Worm (Caenorhabditis elegans) whole organism, L1 larva: ENCODE data around the gene E01G4.6.

Experiments used
- C04F5.9 ChIP-seq: sonication (generic microtip); optimal IDR thresholded peaks from 2 replicates; lab custom pipeline; 2016; ENCODE audit warnings: missing genetic modification characterization, missing compliant biosample characterization
- Y116A8C.19 ChIP-seq: sonication (generic microtip); optimal IDR thresholded peaks from 2 replicates; lab custom pipeline; 2016; ENCODE audit warnings: missing compliant biosample characterization, missing genetic modification characterization, borderline replicate concordance
- aha-1 ChIP-seq: fragments of 150-350 bp; optimal IDR thresholded peaks from 2 replicates; lab custom pipeline; 2014; ENCODE audit warnings: missing biosample characterization, missing genetic modification characterization
- aly-2 ChIP-seq: fragments of 150-350 bp; optimal IDR thresholded peaks from 2 replicates; lab custom pipeline; 2014; ENCODE audit warnings: missing biosample characterization, missing genetic modification characterization
- ama-1 ChIP-seq: fragments of 150-350 bp; optimal IDR thresholded peaks from 2 replicates; lab custom pipeline; 2014
- blmp-1 ChIP-seq: fragments of 150-350 bp; optimal IDR thresholded peaks from 2 replicates; lab custom pipeline; 2014; ENCODE audit warnings: missing biosample characterization, missing genetic modification characterization
- ceh-63 ChIP-seq: fragments of 200-800 bp; sonication (Bioruptor generic); optimal IDR thresholded peaks from 2 replicates; lab custom pipeline; 2018; ENCODE audit warnings: mild to moderate bottlenecking, missing genetic modification characterization, missing compliant biosample characterization
- ceh-8 ChIP-seq: fragments of 200-800 bp; sonication (Bioruptor generic); optimal IDR thresholded peaks from 2 replicates; lab custom pipeline; 2018; ENCODE audit warnings: mild to moderate bottlenecking, missing genetic modification characterization, moderate library complexity, missing compliant biosample characterization
- ceh-90 ChIP-seq: sonication (generic microtip); optimal IDR thresholded peaks from 2 replicates; lab custom pipeline; 2016; ENCODE audit warnings: missing genetic modification characterization, missing compliant biosample characterization
- ces-1 ChIP-seq: fragments of 150-350 bp; optimal IDR thresholded peaks from 2 replicates; lab custom pipeline; 2014; ENCODE audit warnings: missing biosample characterization, missing genetic modification reagents, missing genetic modification characterization
- dpl-1 ChIP-seq, 3 experiments: fragments of 150-350 bp in 2 of 3; sonication (generic microtip) in 1 of 3; optimal IDR thresholded peaks; 2 replicates each; lab custom pipeline; 2014 to 2017; ENCODE audit warnings: missing biosample characterization in 3 of 3, missing genetic modification characterization in 3 of 3, missing genetic modification reagents in 3 of 3
- efl-1 ChIP-seq, 4 experiments: fragments of 150-350 bp; optimal IDR thresholded peaks in 3 of 4; peaks in 1 of 4; 1 replicate in 1 of 4; 2 replicates in 3 of 4; lab custom pipeline; 2014; ENCODE audit warnings: missing biosample characterization in 2 of 4, missing genetic modification characterization in 2 of 4, missing genetic modification reagents in 2 of 4
- efl-3 ChIP-seq: fragments of 200-800 bp; sonication (Bioruptor generic); optimal IDR thresholded peaks from 2 replicates; lab custom pipeline; 2018; ENCODE audit warnings: mild to moderate bottlenecking, missing genetic modification characterization, missing compliant biosample characterization
- egl-13 ChIP-seq: sonication (generic microtip); optimal IDR thresholded peaks from 2 replicates; lab custom pipeline; 2016; ENCODE audit warnings: missing genotype, missing genetic modification reagents, missing genetic modification characterization, missing compliant biosample characterization
- egl-27 ChIP-seq, 2 experiments: fragments of 150-350 bp in 1 of 2; sonication (generic microtip); optimal IDR thresholded peaks; 3 replicates each; lab custom pipeline; 2017 to 2018; ENCODE audit warnings: missing biosample characterization in 2 of 2, missing genetic modification characterization in 2 of 2, missing genetic modification reagents in 2 of 2
- elt-2 ChIP-seq: sonication (generic microtip); optimal IDR thresholded peaks from 2 replicates; lab custom pipeline; 2016; ENCODE audit warnings: missing genetic modification characterization, mild to moderate bottlenecking, inconsistent platforms, missing compliant biosample characterization, missing genetic modification reagents
- elt-3 ChIP-seq, 6 experiments: fragments of 150-350 bp in 1 of 6; sonication (generic microtip); optimal IDR thresholded peaks; 2 replicates each; lab custom pipeline; 2017 to 2018; ENCODE audit warnings: missing biosample characterization in 6 of 6, missing genetic modification characterization in 6 of 6, inconsistent platforms in 1 of 6
- ets-5 ChIP-seq: fragments of 200-800 bp; sonication (Bioruptor generic); IDR thresholded peaks from 2 replicates; pipeline ENCODE4 v1.3.6; 2022; ENCODE audit warnings: missing genetic modification characterization, missing compliant biosample characterization
- fkh-10 ChIP-seq: sonication (generic microtip); optimal IDR thresholded peaks from 2 replicates; lab custom pipeline; 2017; ENCODE audit warnings: missing biosample characterization, missing genetic modification reagents, missing genetic modification characterization
- fkh-4 ChIP-seq: sonication (generic microtip); optimal IDR thresholded peaks from 2 replicates; lab custom pipeline; 2016; ENCODE audit warnings: missing compliant biosample characterization, missing genetic modification characterization, borderline replicate concordance
- fkh-8 ChIP-seq: sonication (generic microtip); optimal IDR thresholded peaks from 2 replicates; lab custom pipeline; 2016; ENCODE audit warnings: mild to moderate bottlenecking, missing genetic modification characterization, missing compliant biosample characterization
- fos-1 ChIP-seq: fragments of 150-350 bp; optimal IDR thresholded peaks from 2 replicates; lab custom pipeline; 2014; ENCODE audit warnings: missing biosample characterization, missing genetic modification characterization
- hlh-17 ChIP-seq: fragments of 200-800 bp; sonication (Bioruptor generic); optimal IDR thresholded peaks from 2 replicates; lab custom pipeline; 2018; ENCODE audit warnings: missing genetic modification characterization, mild to moderate bottlenecking, missing compliant biosample characterization, moderate library complexity, borderline replicate concordance
- hlh-4 ChIP-seq: sonication (generic microtip); optimal IDR thresholded peaks from 2 replicates; lab custom pipeline; 2016; ENCODE audit warnings: mild to moderate bottlenecking, missing genetic modification characterization, missing compliant biosample characterization
- hpl-2 ChIP-seq: fragments of 150-350 bp; optimal IDR thresholded peaks from 2 replicates; lab custom pipeline; 2014; ENCODE audit warnings: missing biosample characterization, missing genetic modification reagents, missing genetic modification characterization
- irx-1 ChIP-seq: sonication (generic microtip); optimal IDR thresholded peaks from 2 replicates; lab custom pipeline; 2016; ENCODE audit warnings: missing genetic modification characterization, missing compliant biosample characterization
- lin-13 ChIP-seq: fragments of 150-350 bp; optimal IDR thresholded peaks from 2 replicates; lab custom pipeline; 2014; ENCODE audit warnings: missing biosample characterization, missing genetic modification reagents, missing genetic modification characterization
- lin-15B ChIP-seq: fragments of 150-350 bp; sonication (generic microtip); optimal IDR thresholded peaks from 3 replicates; lab custom pipeline; 2014; ENCODE audit warnings: missing biosample characterization, missing genetic modification characterization
- lin-35 ChIP-seq, 2 experiments: fragments of 150-350 bp; optimal IDR thresholded peaks; 2 replicates each; lab custom pipeline; 2014; ENCODE audit warnings: missing biosample characterization in 2 of 2, missing genetic modification characterization in 2 of 2, missing genetic modification reagents in 2 of 2
- lin-39 ChIP-seq: fragments of 150-350 bp; optimal IDR thresholded peaks from 2 replicates; lab custom pipeline; 2014; ENCODE audit warnings: missing biosample characterization, missing genetic modification reagents, missing genetic modification characterization
- lsy-2 ChIP-seq, 2 experiments: fragments of 150-350 bp; optimal IDR thresholded peaks; 2 replicates each; lab custom pipeline; 2014; ENCODE audit warnings: missing biosample characterization in 2 of 2, missing genetic modification characterization in 2 of 2
- mef-2 ChIP-seq: fragments of 150-350 bp; optimal IDR thresholded peaks from 2 replicates; lab custom pipeline; 2014; ENCODE audit warnings: missing biosample characterization, missing genetic modification characterization
- nhr-12 ChIP-seq: sonication (generic microtip); optimal IDR thresholded peaks from 2 replicates; lab custom pipeline; 2017; ENCODE audit warnings: missing biosample characterization, missing genetic modification characterization
- nhr-237 ChIP-seq: fragments of 150-350 bp; optimal IDR thresholded peaks from 2 replicates; lab custom pipeline; 2014; ENCODE audit warnings: missing biosample characterization, missing genetic modification characterization
- nhr-28 ChIP-seq: fragments of 150-350 bp; optimal IDR thresholded peaks from 2 replicates; lab custom pipeline; 2014; ENCODE audit warnings: missing biosample characterization, missing genetic modification characterization
- nhr-76 ChIP-seq: sonication (generic microtip); optimal IDR thresholded peaks from 2 replicates; lab custom pipeline; 2017; ENCODE audit warnings: missing biosample characterization, missing genetic modification characterization
- nhr-77 ChIP-seq: fragments of 150-350 bp; optimal IDR thresholded peaks from 2 replicates; lab custom pipeline; 2014; ENCODE audit warnings: missing biosample characterization, missing genetic modification characterization
- nhr-84 ChIP-seq: sonication (generic microtip); optimal IDR thresholded peaks from 2 replicates; lab custom pipeline; 2017; ENCODE audit warnings: missing biosample characterization, missing genetic modification characterization
- nhr-90 ChIP-seq: sonication (generic microtip); optimal IDR thresholded peaks from 2 replicates; lab custom pipeline; 2016; ENCODE audit warnings: mild to moderate bottlenecking, missing genetic modification characterization, missing compliant biosample characterization; ENCODE audit not compliant: poor library complexity
- pax-3 ChIP-seq: fragments of 200-800 bp; sonication (Bioruptor generic); optimal IDR thresholded peaks from 2 replicates; lab custom pipeline; 2018; ENCODE audit warnings: mild to moderate bottlenecking, missing genetic modification characterization, moderate library complexity, missing compliant biosample characterization
- rnt-1 ChIP-seq: sonication (generic microtip); optimal IDR thresholded peaks from 2 replicates; lab custom pipeline; 2016; ENCODE audit warnings: mild to moderate bottlenecking, missing genetic modification characterization, moderate library complexity, missing compliant biosample characterization
- snpc-4 ChIP-seq: fragments of 150-350 bp; optimal IDR thresholded peaks from 2 replicates; lab custom pipeline; 2014; ENCODE audit warnings: missing biosample characterization, missing genetic modification characterization
- snu-23 ChIP-seq: sonication (generic microtip); optimal IDR thresholded peaks from 2 replicates; lab custom pipeline; 2016; ENCODE audit warnings: missing genetic modification characterization, missing compliant biosample characterization
- sox-4 ChIP-seq: sonication (generic microtip); optimal IDR thresholded peaks from 2 replicates; lab custom pipeline; 2016; ENCODE audit warnings: missing genetic modification characterization, missing compliant biosample characterization
- unc-130 ChIP-seq: fragments of 150-350 bp; optimal IDR thresholded peaks from 2 replicates; lab custom pipeline; 2017; ENCODE audit warnings: missing biosample characterization, missing genetic modification characterization, inconsistent platforms
- unc-30 ChIP-seq: sonication (generic microtip); optimal IDR thresholded peaks from 2 replicates; lab custom pipeline; 2017; ENCODE audit warnings: missing biosample characterization, missing genetic modification characterization
- unc-98 ChIP-seq: fragments of 200-800 bp; sonication (Bioruptor generic); IDR thresholded peaks from 2 replicates; pipeline ENCODE4 v1.3.6; 2022; ENCODE audit warnings: missing genetic modification characterization, missing compliant biosample characterization
- vab-15 ChIP-seq: sonication (generic microtip); optimal IDR thresholded peaks from 2 replicates; lab custom pipeline; 2017; ENCODE audit warnings: missing genotype, mild to moderate bottlenecking, missing genetic modification characterization, missing compliant biosample characterization
- zag-1 ChIP-seq: fragments of 150-350 bp; optimal IDR thresholded peaks from 2 replicates; lab custom pipeline; 2014; ENCODE audit warnings: missing biosample characterization, missing genetic modification characterization
- zip-4 ChIP-seq: fragments of 200-800 bp; sonication (Bioruptor generic); optimal IDR thresholded peaks from 2 replicates; lab custom pipeline; 2018; ENCODE audit warnings: mild to moderate bottlenecking, missing genetic modification characterization, moderate library complexity, missing compliant biosample characterization
- ztf-11 ChIP-seq, 2 experiments: sonication (generic microtip); optimal IDR thresholded peaks; 2 replicates each; lab custom pipeline; 2016 to 2017; ENCODE audit warnings: missing genetic modification characterization in 2 of 2, missing biosample characterization in 1 of 2, missing compliant biosample characterization in 1 of 2

The E01G4.6 gene

ce11 chrII:13461604-13462375 lies 20.4 kb upstream of the E01G4.6 start:
- TF ChIP-seq lsy-2 (tag; optimal IDR thresholded peaks at IDR 0.05; lab: Kevin White, UChicago) (peak; percentile 47 to 67), egl-13 (tag; lab: Kevin White, UChicago) (no peak), mef-2 (tag; lab: Kevin White, UChicago) (peak; percentile 37), zag-1 (tag; lab: Kevin White, UChicago) (no peak), fos-1 (tag; lab: Kevin White, UChicago) (peak; percentile 41), unc-130 (peak; percentile 89), irx-1 (tag; lab: Kevin White, UChicago) (peak; percentile 50), fkh-8 (tag; lab: Kevin White, UChicago) (peak; percentile 30), ceh-8 (GFP tag; lab: Kevin White, UChicago) (no peak), ets-5 (GFP tag; lab: Robert Waterston, UW) (no peak), lin-35 (GFP tag; optimal IDR thresholded peaks at IDR 0.05; lab: Kevin White, UChicago) (peak; percentile 39 to 65), ceh-90 (no peak), snu-23 (GFP tag; lab: Kevin White, UChicago) (peak; percentile 89), lin-39 (no peak), aha-1 (tag; lab: Kevin White, UChicago) (no peak), sox-4 (peak; percentile 40), elt-3 (tag; optimal IDR thresholded peaks at IDR 0.05; lab: Kevin White, UChicago) (peak; percentile 24 to 79 (median 56)), unc-98 (GFP tag; lab: Robert Waterston, UW) (peak; percentile 26; the same call in 1 of the 2 replicates), nhr-76 (tag; lab: Kevin White, UChicago) (no peak), fkh-4 (tag; lab: Kevin White, UChicago) (no peak), nhr-90 (tag; lab: Kevin White, UChicago) (peak; percentile 71), C04F5.9 (tag; lab: Kevin White, UChicago) (peak; percentile 13), nhr-84 (tag; lab: Kevin White, UChicago) (no peak), ama-1 (lab: Kevin White, UChicago) (peak; percentile 87), hlh-4 (no peak), nhr-28 (no peak), zip-4 (peak; percentile 15), vab-15 (no peak), lin-13 (GFP tag; lab: Kevin White, UChicago) (peak; percentile 29), hlh-17 (GFP tag; lab: Kevin White, UChicago) (no peak), elt-2 (tag; lab: Kevin White, UChicago) (peak; percentile 82), pax-3 (peak; percentile 5), Y116A8C.19 (tag; lab: Kevin White, UChicago) (no peak), aly-2 (tag; lab: Kevin White, UChicago) (no peak), hpl-2 (GFP tag; lab: Kevin White, UChicago) (no peak), nhr-237 (tag; lab: Kevin White, UChicago) (no peak), ces-1 (GFP tag; lab: Kevin White, UChicago) (no peak), nhr-12 (tag; lab: Kevin White, UChicago) (no peak), egl-27 (tag; optimal IDR thresholded peaks at IDR 0.05; lab: Kevin White, UChicago) (peak in 1 of 2 experiments; percentile 18), lin-15B (tag; lab: Kevin White, UChicago) (no peak), dpl-1 (GFP tag; optimal IDR thresholded peaks at IDR 0.05; lab: Kevin White, UChicago) (peak; percentile 10 to 45 (median 30)), unc-30 (tag; lab: Kevin White, UChicago) (no peak), efl-1 (optimal IDR thresholded peaks at IDR 0.05; lab: Kevin White, UChicago) (peak; percentile 9 to 37), efl-1 (GFP tag; optimal IDR thresholded peaks at IDR 0.05 in 1 of 2; lab: Kevin White, UChicago) (peak; percentile 3 to 87), nhr-77 (tag; lab: Kevin White, UChicago) (no peak), efl-3 (GFP tag; lab: Kevin White, UChicago) (no peak), fkh-10 (GFP tag; lab: Kevin White, UChicago) (no peak), ztf-11 (tag; optimal IDR thresholded peaks at IDR 0.05; lab: Kevin White, UChicago) (no peak), ceh-63 (no peak), snpc-4 (tag; lab: Kevin White, UChicago) (no peak), rnt-1 (tag; lab: Kevin White, UChicago) (peak; percentile 85), blmp-1 (tag; lab: Kevin White, UChicago) (peak; percentile 75)
